ENCODE assay signal across 2 fruit fly cellular contexts in genomic region chr3L:18348664-18349063, dm6.
TF ChIP-seq lines count a peak whose summit lies in the region.

No protein-coding gene starts in this region.

TF ChIP-seq in whole organism, embryonic, 481 proteins besides CTCF, POLR2A, EP300 and RAD21 (continued from another document and continues in another):
- no peak for TF ChIP-seq CG14050 (GFP tag; IDR thresholded peaks at IDR 0.05; lab: Robert Waterston, UW)
- TF ChIP-seq eve (GFP tag; optimal IDR thresholded peaks at IDR 0.05; lab: Kevin White, UChicago) = peak; percentile 82 to 89
- peak; percentile 72 for TF ChIP-seq Ptx1 (GFP tag; IDR thresholded peaks at IDR 0.05; lab: Robert Waterston, UW)
- TF ChIP-seq CG8359 (GFP tag; optimal IDR thresholded peaks at IDR 0.05; lab: Kevin White, UChicago; ENCODE audit: borderline replicate concordance) = peak; percentile 78
- peak; percentile 87 for TF ChIP-seq CG17361 (GFP tag; IDR thresholded peaks at IDR 0.05; lab: Robert Waterston, UW)
- TF ChIP-seq crp (GFP tag; optimal IDR thresholded peaks at IDR 0.05; lab: Kevin White, UChicago) = peak in 1 of 2 experiments; percentile 11
- TF ChIP-seq sna (GFP tag; IDR thresholded peaks at IDR 0.05; lab: Robert Waterston, UW; ENCODE audit: partially characterized antibody) = no peak
- TF ChIP-seq Fer2 (tag; optimal IDR thresholded peaks at IDR 0.05; lab: Kevin White, UChicago) = no peak
- peak; percentile 55 for TF ChIP-seq CG30020 (tag; optimal IDR thresholded peaks at IDR 0.05; lab: Kevin White, UChicago)
- no peak for TF ChIP-seq ERR (GFP tag; optimal IDR thresholded peaks at IDR 0.05; lab: Kevin White, UChicago)
- peak; percentile 72; the same call in 1 of the 2 replicates for TF ChIP-seq CG8765 (GFP tag; IDR thresholded peaks at IDR 0.05; lab: Robert Waterston, UW)
- no peak for TF ChIP-seq MESR4 (GFP tag; optimal IDR thresholded peaks at IDR 0.05; lab: Kevin White, UChicago)
- TF ChIP-seq tll (GFP tag; optimal IDR thresholded peaks at IDR 0.05; lab: Kevin White, UChicago) = peak in 1 of 2 experiments; percentile 90
- TF ChIP-seq mld (GFP tag; IDR thresholded peaks at IDR 0.05; lab: Robert Waterston, UW; ENCODE audit: partially characterized antibody) = no peak
- TF ChIP-seq chm (GFP tag; IDR thresholded peaks at IDR 0.05; lab: Robert Waterston, UW) = no peak
- TF ChIP-seq Scr (GFP tag; IDR thresholded peaks at IDR 0.05; lab: Robert Waterston, UW; ENCODE audit: partially characterized antibody) = no peak
- peak; percentile 89 for TF ChIP-seq CG31441 (GFP tag; IDR thresholded peaks at IDR 0.05; lab: Robert Waterston, UW)
- no peak for TF ChIP-seq gfzf (GFP tag; optimal IDR thresholded peaks at IDR 0.05; lab: Kevin White, UChicago)
- no peak for TF ChIP-seq gce (GFP tag; IDR thresholded peaks at IDR 0.05; lab: Robert Waterston, UW)
- no peak for TF ChIP-seq Nf-YA (GFP tag; IDR thresholded peaks at IDR 0.05; lab: Robert Waterston, UW)
- TF ChIP-seq CG16815 (GFP tag; optimal IDR thresholded peaks at IDR 0.05; lab: Kevin White, UChicago) = peak; percentile 89
- TF ChIP-seq Ada2b (GFP tag; IDR thresholded peaks at IDR 0.05; lab: Robert Waterston, UW) = no peak
- TF ChIP-seq CG10959 (GFP tag; IDR thresholded peaks at IDR 0.05; lab: Robert Waterston, UW) = peak; percentile 84
- no peak for TF ChIP-seq Taf1 (GFP tag; IDR thresholded peaks at IDR 0.05; lab: Robert Waterston, UW)
- peak; percentile 52 for TF ChIP-seq Hmr (GFP tag; optimal IDR thresholded peaks at IDR 0.05; lab: Kevin White, UChicago)
- no peak for TF ChIP-seq CG31365 (tag; optimal IDR thresholded peaks at IDR 0.05; lab: Kevin White, UChicago)
- no peak for TF ChIP-seq CG8944 (GFP tag; optimal IDR thresholded peaks at IDR 0.05; lab: Kevin White, UChicago)
- TF ChIP-seq CG8281 (tag; optimal IDR thresholded peaks at IDR 0.05; lab: Kevin White, UChicago) = peak; percentile 28
- TF ChIP-seq CG11093 (GFP tag; IDR thresholded peaks at IDR 0.05; lab: Robert Waterston, UW) = peak; percentile 75
- TF ChIP-seq CG8388 (GFP tag; optimal IDR thresholded peaks at IDR 0.05; lab: Kevin White, UChicago) = peak; percentile 89
- TF ChIP-seq Spps (tag; optimal IDR thresholded peaks at IDR 0.05; lab: Kevin White, UChicago) = peak; percentile 87
- peak; percentile 40 for TF ChIP-seq CG12219 (GFP tag; optimal IDR thresholded peaks at IDR 0.05; lab: Kevin White, UChicago)
- TF ChIP-seq usp (GFP tag; optimal IDR thresholded peaks at IDR 0.05; lab: Kevin White, UChicago) = no peak
- peak; percentile 81 for TF ChIP-seq CG11504 (tag; optimal IDR thresholded peaks at IDR 0.05; lab: Kevin White, UChicago)
- peak; percentile 70 for TF ChIP-seq CG4707 (GFP tag; optimal IDR thresholded peaks at IDR 0.05; lab: Kevin White, UChicago)
- no peak; the same call in 1 of the 2 replicates for TF ChIP-seq Rfx (GFP tag; IDR thresholded peaks at IDR 0.05; lab: Robert Waterston, UW)
- no peak for TF ChIP-seq wek (GFP tag; optimal IDR thresholded peaks at IDR 0.05; lab: Kevin White, UChicago)
- TF ChIP-seq Eip74EF (GFP tag; optimal IDR thresholded peaks at IDR 0.05; lab: Kevin White, UChicago) = peak in 1 of 2 experiments; percentile 58
- peak; percentile 97 for TF ChIP-seq sens (GFP tag; lab: Kevin White, UChicago)
- no peak for TF ChIP-seq hb (GFP tag; IDR thresholded peaks at IDR 0.05; lab: Robert Waterston, UW; ENCODE audit: partially characterized antibody)
- no peak for TF ChIP-seq grn (GFP tag; optimal IDR thresholded peaks at IDR 0.05; lab: Kevin White, UChicago)
- no peak for TF ChIP-seq sug (tag; optimal IDR thresholded peaks at IDR 0.05; lab: Kevin White, UChicago)
- peak; percentile 61; the same call in 2 of the 3 replicates for TF ChIP-seq so (GFP tag; IDR thresholded peaks at IDR 0.05; lab: Robert Waterston, UW)
- no peak for TF ChIP-seq CG6175 (GFP tag; IDR thresholded peaks at IDR 0.05; lab: Robert Waterston, UW)
- peak; percentile 66; the same call in 1 of the 2 replicates for TF ChIP-seq CG32767 (GFP tag; IDR thresholded peaks at IDR 0.05; lab: Robert Waterston, UW)
- no peak for TF ChIP-seq nerfin-2 (GFP tag; IDR thresholded peaks at IDR 0.05; lab: Robert Waterston, UW; ENCODE audit: partially characterized antibody)
- peak; percentile 38; the same call in 1 of the 3 replicates for TF ChIP-seq tgo (GFP tag; IDR thresholded peaks at IDR 0.05; lab: Robert Waterston, UW)
- peak; percentile 28 for TF ChIP-seq CG17802 (tag; optimal IDR thresholded peaks at IDR 0.05; lab: Kevin White, UChicago)
- TF ChIP-seq CG17568 (GFP tag; optimal IDR thresholded peaks at IDR 0.05; lab: Kevin White, UChicago) = peak; percentile 57
- TF ChIP-seq hkb (optimal IDR thresholded peaks at IDR 0.05; lab: Kevin White, UChicago) = no peak
- peak; percentile 77 for TF ChIP-seq hkb (GFP tag; IDR thresholded peaks at IDR 0.05; lab: Robert Waterston, UW)
- TF ChIP-seq exex (tag; optimal IDR thresholded peaks at IDR 0.05; lab: Kevin White, UChicago) = no peak
- no peak for TF ChIP-seq CG16813 (GFP tag; IDR thresholded peaks at IDR 0.05; lab: Robert Waterston, UW; ENCODE audit: partially characterized antibody)
- no peak for TF ChIP-seq corto (GFP tag; optimal IDR thresholded peaks at IDR 0.05; lab: Kevin White, UChicago)
- peak; percentile 23 for TF ChIP-seq BtbVII (GFP tag; optimal IDR thresholded peaks at IDR 0.05; lab: Kevin White, UChicago)
- TF ChIP-seq MTF-1 (GFP tag; optimal IDR thresholded peaks at IDR 0.05; lab: Kevin White, UChicago; ENCODE audit: borderline replicate concordance) = peak; percentile 39
- TF ChIP-seq Kr (GFP tag; optimal IDR thresholded peaks at IDR 0.05; lab: Kevin White, UChicago) = no peak
- TF ChIP-seq lab (GFP tag; optimal IDR thresholded peaks at IDR 0.05; lab: Kevin White, UChicago) = peak; percentile 55
- TF ChIP-seq H15 (GFP tag; IDR thresholded peaks at IDR 0.05; lab: Robert Waterston, UW) = peak; percentile 48; the same call in 1 of the 3 replicates
- no peak for TF ChIP-seq CG11398 (GFP tag; optimal IDR thresholded peaks at IDR 0.05; lab: Kevin White, UChicago)
- peak; percentile 31; the same call in 1 of the 3 replicates for TF ChIP-seq CG2889 (GFP tag; IDR thresholded peaks at IDR 0.05; lab: Robert Waterston, UW)
- peak; percentile 66 for TF ChIP-seq nerfin-1 (tag; optimal IDR thresholded peaks at IDR 0.05; lab: Kevin White, UChicago)
- TF ChIP-seq CG10979 (tag; optimal IDR thresholded peaks at IDR 0.05; lab: Kevin White, UChicago) = peak; percentile 95
- TF ChIP-seq slou (GFP tag; optimal IDR thresholded peaks at IDR 0.05; lab: Kevin White, UChicago) = no peak
- TF ChIP-seq zen2 (GFP tag; IDR thresholded peaks at IDR 0.05; lab: Robert Waterston, UW; ENCODE audit: partially characterized antibody) = no peak

TF ChIP-seq in whole organism, prepupa, 60 proteins besides CTCF, POLR2A, EP300 and RAD21 (continued from another document):
- TF ChIP-seq Hr39 (GFP tag; optimal IDR thresholded peaks at IDR 0.05; lab: Kevin White, UChicago) = peak; percentile 41
- TF ChIP-seq Eip75B (GFP tag; optimal IDR thresholded peaks at IDR 0.05; lab: Kevin White, UChicago) = no peak
- no peak for TF ChIP-seq CG3919 (GFP tag; optimal IDR thresholded peaks at IDR 0.05; lab: Kevin White, UChicago)
- no peak for TF ChIP-seq Sox14 (GFP tag; optimal IDR thresholded peaks at IDR 0.05; lab: Kevin White, UChicago)
- no peak for TF ChIP-seq Gug (GFP tag; IDR thresholded peaks at IDR 0.05; lab: Robert Waterston, UW)
- TF ChIP-seq CG3032 (tag; optimal IDR thresholded peaks at IDR 0.05; lab: Kevin White, UChicago) = no peak
- TF ChIP-seq Sox102F (GFP tag; optimal IDR thresholded peaks at IDR 0.05; lab: Kevin White, UChicago) = peak; percentile 36
- TF ChIP-seq cyc (GFP tag; optimal IDR thresholded peaks at IDR 0.05; lab: Kevin White, UChicago) = no peak
- TF ChIP-seq topi (GFP tag; optimal IDR thresholded peaks at IDR 0.05; lab: Kevin White, UChicago) = peak; percentile 43
- TF ChIP-seq esn (GFP tag; optimal IDR thresholded peaks at IDR 0.05; lab: Kevin White, UChicago) = peak; percentile 52
- TF ChIP-seq vri (GFP tag; optimal IDR thresholded peaks at IDR 0.05; lab: Kevin White, UChicago) = no peak
- TF ChIP-seq CG9139 (GFP tag; optimal IDR thresholded peaks at IDR 0.05; lab: Kevin White, UChicago) = no peak
- no peak for TF ChIP-seq Sox15 (GFP tag; optimal IDR thresholded peaks at IDR 0.05; lab: Kevin White, UChicago)
- TF ChIP-seq CG6854 (GFP tag; optimal IDR thresholded peaks at IDR 0.05; lab: Kevin White, UChicago) = no peak
- no peak for TF ChIP-seq CG6163 (GFP tag; IDR thresholded peaks at IDR 0.05; lab: Robert Waterston, UW)
- peak; percentile 11 for TF ChIP-seq OdsH (GFP tag; optimal IDR thresholded peaks at IDR 0.05; lab: Kevin White, UChicago)
- no peak for TF ChIP-seq net (GFP tag; optimal IDR thresholded peaks at IDR 0.05; lab: Kevin White, UChicago)
- TF ChIP-seq Met (GFP tag; optimal IDR thresholded peaks at IDR 0.05; lab: Kevin White, UChicago) = peak; percentile 52
- TF ChIP-seq CG7368 (GFP tag; optimal IDR thresholded peaks at IDR 0.05; lab: Kevin White, UChicago) = no peak
- TF ChIP-seq CG32006 (GFP tag; optimal IDR thresholded peaks at IDR 0.05; lab: Kevin White, UChicago) = no peak
- TF ChIP-seq svp (GFP tag; lab: Kevin White, UChicago) = peak; percentile 76
- TF ChIP-seq CG8119 (GFP tag; IDR thresholded peaks at IDR 0.05; lab: Robert Waterston, UW) = no peak
- no peak for TF ChIP-seq Ets21C (GFP tag; optimal IDR thresholded peaks at IDR 0.05; lab: Kevin White, UChicago)
- no peak for TF ChIP-seq Ets96B (tag; optimal IDR thresholded peaks at IDR 0.05; lab: Kevin White, UChicago)
- no peak for TF ChIP-seq CG6792 (GFP tag; optimal IDR thresholded peaks at IDR 0.05; lab: Kevin White, UChicago)
- peak; percentile 19 for TF ChIP-seq achi (GFP tag; optimal IDR thresholded peaks at IDR 0.05; lab: Kevin White, UChicago)
- TF ChIP-seq Blimp-1 (GFP tag; optimal IDR thresholded peaks at IDR 0.05; lab: Kevin White, UChicago) = no peak
- no peak for TF ChIP-seq pdm3 (GFP tag; optimal IDR thresholded peaks at IDR 0.05; lab: Kevin White, UChicago)
- no peak for TF ChIP-seq fkh (GFP tag; optimal IDR thresholded peaks at IDR 0.05; lab: Kevin White, UChicago)
- peak; percentile 0 for TF ChIP-seq CG8632 (GFP tag; optimal IDR thresholded peaks at IDR 0.05; lab: Kevin White, UChicago)
- no peak for TF ChIP-seq dsx (GFP tag; optimal IDR thresholded peaks at IDR 0.05; lab: Kevin White, UChicago; ENCODE audit: poor library complexity, severe bottlenecking)
- TF ChIP-seq salr (GFP tag; optimal IDR thresholded peaks at IDR 0.05; lab: Kevin White, UChicago) = no peak
- TF ChIP-seq CG34406 (GFP tag; optimal IDR thresholded peaks at IDR 0.05; lab: Kevin White, UChicago) = no peak
- no peak for TF ChIP-seq fd59A (GFP tag; optimal IDR thresholded peaks at IDR 0.05; lab: Kevin White, UChicago)
- TF ChIP-seq CG10669 (GFP tag; optimal IDR thresholded peaks at IDR 0.05; lab: Kevin White, UChicago) = no peak
